Worm (Caenorhabditis elegans): ENCODE results near the gene R08C7.1.

Gene R08C7.1

DNA sequence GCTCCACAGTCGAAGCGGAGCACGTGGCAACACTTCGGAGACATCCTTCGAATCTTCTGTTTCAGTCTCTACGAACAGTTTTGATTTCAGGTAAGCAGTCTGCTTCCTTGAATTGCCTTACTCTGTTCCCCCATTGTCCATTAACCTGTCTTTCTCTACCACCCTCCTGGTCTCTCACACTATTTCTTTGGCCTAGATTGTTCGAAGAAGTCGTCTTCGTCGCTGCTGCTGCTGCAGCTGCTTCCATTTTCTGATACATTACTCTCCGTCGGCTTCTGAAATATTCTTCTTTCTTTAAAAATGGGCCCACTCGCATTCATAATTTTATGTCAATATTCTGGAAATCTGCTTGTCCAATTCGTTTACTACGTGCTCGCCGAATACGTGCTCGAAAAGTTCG, at the start of gene R08C7.1:
Gene R08C7.1, plus strand, starts transcription at position 301 of the 400 bp plus-strand sequence.
- TF ChIP-seq ceh-45 (GFP tag; IDR thresholded peaks at IDR 0.05): no peak
- no peak for TF ChIP-seq ets-4 (tag; optimal IDR thresholded peaks at IDR 0.05)
- TF ChIP-seq eyg-1 (tag; optimal IDR thresholded peaks at IDR 0.05): no peak
- no peak for TF ChIP-seq madf-2 (tag; optimal IDR thresholded peaks at IDR 0.05)
- TF ChIP-seq ceh-34 (tag; optimal IDR thresholded peaks at IDR 0.05): no peak
- no peak for TF ChIP-seq dmd-4 (tag; optimal IDR thresholded peaks at IDR 0.05; ENCODE audit: borderline replicate concordance)
- no peak for TF ChIP-seq hlh-13 (GFP tag; optimal IDR thresholded peaks at IDR 0.05)
- no peak for TF ChIP-seq fkh-10 (GFP tag; optimal IDR thresholded peaks at IDR 0.05)
- TF ChIP-seq ceh-31 (tag; optimal IDR thresholded peaks at IDR 0.05): no peak
- no peak for TF ChIP-seq unc-3 (GFP tag; conservative IDR thresholded peaks at IDR 0.05)
- no peak for TF ChIP-seq unc-3 (tag; optimal IDR thresholded peaks at IDR 0.05)
- no peak for TF ChIP-seq ceh-22 (tag; optimal IDR thresholded peaks at IDR 0.05)
- TF ChIP-seq rnt-1 (tag; optimal IDR thresholded peaks at IDR 0.05): no peak
- TF ChIP-seq pha-2 (tag; optimal IDR thresholded peaks at IDR 0.05): no peak
- no peak for TF ChIP-seq unc-55 (GFP tag; optimal IDR thresholded peaks at IDR 0.05)

ce11 chrIV:4402413-4402812, 49.3 kb upstream of the R08C7.1 start:
- TF ChIP-seq madf-2 (tag; optimal IDR thresholded peaks at IDR 0.05) (no peak), hlh-30 (tag; optimal IDR thresholded peaks at IDR 0.05; ENCODE audit: insufficient read depth) (peak; percentile 56)

DNA sequence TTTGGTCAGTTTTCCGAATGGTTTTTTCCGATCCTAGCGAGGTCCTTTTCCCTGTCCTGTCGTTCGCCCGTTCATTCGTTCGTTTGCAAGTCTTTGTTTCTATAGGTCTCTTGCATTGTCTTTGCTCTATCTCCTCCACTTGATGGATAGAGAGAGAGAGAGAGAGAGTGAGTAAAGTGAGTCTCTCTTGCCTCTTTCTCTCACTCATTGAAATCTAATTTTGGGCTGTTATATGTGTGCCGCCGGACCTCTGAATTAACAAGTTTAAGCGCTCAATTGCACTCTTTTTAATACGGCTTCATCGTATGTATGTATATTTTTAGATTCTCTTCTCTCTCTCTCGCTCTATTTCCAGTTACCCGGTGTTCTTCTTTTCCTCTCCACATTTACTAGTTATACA, 47.8 kb upstream of the R08C7.1 start:
- TF ChIP-seq pqm-1 (tag; optimal IDR thresholded peaks at IDR 0.05): no peak
- peak; percentile 98 for TF ChIP-seq unc-42 (tag; optimal IDR thresholded peaks at IDR 0.05)
- TF ChIP-seq nfya-1 (tag; optimal IDR thresholded peaks at IDR 0.05): no peak
- TF ChIP-seq ceh-14 (tag; optimal IDR thresholded peaks at IDR 0.05): peak; percentile 19
- no peak for TF ChIP-seq npax-4 (tag; optimal IDR thresholded peaks at IDR 0.05)
- TF ChIP-seq gmeb-2 (tag; optimal IDR thresholded peaks at IDR 0.05): no peak
- peak; percentile 48 for TF ChIP-seq hlh-6 (tag; optimal IDR thresholded peaks at IDR 0.05)
- TF ChIP-seq ceh-31 (tag; optimal IDR thresholded peaks at IDR 0.05): peak; percentile 62
- no peak for TF ChIP-seq tbx-7 (tag; optimal IDR thresholded peaks at IDR 0.05)

DNA sequence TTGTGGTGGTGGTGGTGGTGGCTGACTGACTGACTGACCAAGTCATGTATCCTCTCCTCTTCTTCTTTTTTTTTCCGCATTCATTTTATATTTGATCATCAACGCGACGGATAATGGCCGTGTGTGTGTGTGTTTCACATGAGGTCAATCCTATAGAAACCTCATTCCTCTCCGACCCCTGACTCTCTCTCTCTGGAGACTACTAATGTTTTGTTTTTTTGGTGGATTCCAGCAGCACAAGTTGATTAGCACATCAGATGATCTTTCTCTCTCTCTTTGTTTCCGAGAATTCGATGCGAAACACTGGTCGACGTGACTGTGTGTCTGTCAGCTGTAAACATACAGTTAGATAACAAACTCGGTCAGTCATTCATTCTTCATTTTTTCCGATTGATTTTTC, 46.5 kb upstream of the R08C7.1 start, which contains the start of gene Y24D9A.7:
Gene Y24D9A.7, minus strand, starts transcription at position 46 of the 400 bp plus-strand sequence.
- TF ChIP-seq odd-2 (tag; optimal IDR thresholded peaks at IDR 0.05) (no peak), ref-2 (tag; optimal IDR thresholded peaks at IDR 0.05) (peak; percentile 1), unc-42 (tag; optimal IDR thresholded peaks at IDR 0.05) (no peak), pqm-1 (tag; optimal IDR thresholded peaks at IDR 0.05) (no peak), rnt-1 (tag; optimal IDR thresholded peaks at IDR 0.05) (no peak), fax-1 (tag; optimal IDR thresholded peaks at IDR 0.05) (no peak)

DNA sequence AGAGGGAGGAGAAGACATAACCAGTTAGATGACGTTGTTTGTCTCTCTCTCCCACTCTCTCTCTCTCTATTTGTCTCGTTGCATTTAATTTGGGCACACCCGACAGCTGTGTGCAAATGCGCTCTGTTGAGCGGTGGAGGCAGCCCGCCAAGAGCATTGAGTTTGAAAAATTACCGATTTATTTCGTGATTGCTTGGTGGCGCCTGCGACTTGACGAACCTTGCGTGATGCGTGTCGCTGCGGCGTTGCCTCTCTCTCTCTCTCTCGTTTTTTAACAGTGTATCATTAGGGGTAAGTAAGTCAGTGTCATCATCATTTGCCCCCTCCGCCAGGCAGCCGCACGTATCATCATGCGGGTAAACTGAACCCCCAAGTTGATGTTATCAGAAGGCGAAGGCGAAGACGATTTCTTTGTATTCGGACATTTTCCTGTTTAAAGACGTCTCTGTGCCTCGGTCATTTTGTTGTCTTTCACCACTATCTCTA, 45.6 kb upstream of the R08C7.1 start:
- TF ChIP-seq che-1 (tag; optimal IDR thresholded peaks at IDR 0.05) (no peak), tbx-7 (tag; optimal IDR thresholded peaks at IDR 0.05) (no peak), ceh-18 (tag; optimal IDR thresholded peaks at IDR 0.05) (peak; percentile 62), ceh-34 (tag; optimal IDR thresholded peaks at IDR 0.05) (peak; percentile 59), ref-2 (tag; optimal IDR thresholded peaks at IDR 0.05) (peak; percentile 62), unc-42 (tag; optimal IDR thresholded peaks at IDR 0.05) (peak; percentile 90), nhr-232 (tag; optimal IDR thresholded peaks at IDR 0.05) (no peak), ceh-19 (GFP tag; optimal IDR thresholded peaks at IDR 0.05) (no peak), nfya-1 (tag; optimal IDR thresholded peaks at IDR 0.05) (peak; percentile 33), ahr-1 (tag; optimal IDR thresholded peaks at IDR 0.05) (no peak), fkh-6 (tag; optimal IDR thresholded peaks at IDR 0.05) (peak; percentile 30), ztf-16 (tag; optimal IDR thresholded peaks at IDR 0.05) (no peak), K09A11.1 (tag; optimal IDR thresholded peaks at IDR 0.05; ENCODE audit: insufficient read depth) (peak; percentile 6), ttx-3 (tag; optimal IDR thresholded peaks at IDR 0.05) (no peak), lim-6 (tag; optimal IDR thresholded peaks at IDR 0.05) (no peak), ceh-31 (tag; optimal IDR thresholded peaks at IDR 0.05) (peak; percentile 69), dmd-4 (tag; optimal IDR thresholded peaks at IDR 0.05; ENCODE audit: borderline replicate concordance) (no peak), ceh-14 (tag; optimal IDR thresholded peaks at IDR 0.05) (peak; percentile 45), tbx-2 (tag; optimal IDR thresholded peaks at IDR 0.05) (peak; percentile 68), ceh-2 (tag; optimal IDR thresholded peaks at IDR 0.05) (peak; percentile 44), pqm-1 (tag; optimal IDR thresholded peaks at IDR 0.05) (no peak)
